Fruit fly (Drosophila melanogaster) Kc167 (cell line): ENCODE results near the gene CG9682.

ENCODE experiments used
- Myc ChIP-seq: fragments of >200 bp; optimal IDR thresholded peaks from 2 replicates; lab custom pipeline; 2017; ENCODE audit warnings: missing external identifiers
- Sin3A ChIP-seq: fragments of >200 bp; optimal IDR thresholded peaks from 2 replicates; lab custom pipeline; 2018; ENCODE audit warnings: missing external identifiers
- h ChIP-seq: fragments of >200 bp; optimal IDR thresholded peaks from 3 replicates; lab custom pipeline; 2018; ENCODE audit warnings: missing external identifiers
- insv ChIP-seq: fragments of >200 bp; optimal IDR thresholded peaks from 3 replicates; lab custom pipeline; 2018; ENCODE audit warnings: missing external identifiers
- psq ChIP-seq: fragments of >200 bp; optimal IDR thresholded peaks from 2 replicates; lab custom pipeline; 2017; ENCODE audit warnings: missing external identifiers
- ttk ChIP-seq: sonication (Bioruptor generic); optimal IDR thresholded peaks from 2 replicates; lab custom pipeline; 2017; ENCODE audit warnings: missing external identifiers

CG9682 gene

dm6 chr3R:30263708-30264107 lies 13.0 kb downstream of the CG9682 start:
- TF ChIP-seq Myc (lab: Kevin White, UChicago) (no peak), ttk (lab: Kevin White, UChicago) (no peak)

DNA sequence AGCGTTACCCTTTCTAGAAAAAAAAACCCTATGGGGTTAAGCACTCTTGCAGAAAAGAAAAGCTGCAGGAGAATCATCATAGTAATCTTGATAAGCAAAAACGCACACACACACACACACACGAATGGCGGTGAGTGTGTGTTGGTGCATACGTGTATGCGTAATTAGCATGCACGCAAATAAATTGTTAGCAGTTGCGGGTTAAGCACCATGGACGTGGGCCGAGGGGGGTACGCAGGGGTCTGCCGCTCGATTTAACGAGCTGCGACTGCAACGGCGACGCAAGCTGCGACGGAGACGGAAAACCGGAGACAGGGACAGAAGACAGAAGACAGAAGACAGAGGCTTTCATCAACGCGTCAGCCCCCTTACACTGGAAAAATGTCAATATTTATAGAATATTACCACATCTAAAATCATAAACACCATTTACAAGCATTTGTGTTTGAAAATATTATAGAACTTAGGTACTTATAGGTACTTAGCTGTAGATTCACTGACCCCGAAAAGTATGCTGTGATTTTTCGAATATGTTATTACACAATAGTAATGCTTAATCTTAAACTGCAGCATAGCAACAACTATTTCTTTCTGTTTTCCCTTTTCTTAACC lies 14.0 kb downstream of the CG9682 start:
- TF ChIP-seq Myc (lab: Kevin White, UChicago), result no peak
- TF ChIP-seq ttk (lab: Kevin White, UChicago), result no peak
- TF ChIP-seq h (lab: Kevin White, UChicago), result no peak

- TF ChIP-seq insv, result no peak
- TF ChIP-seq ttk (lab: Kevin White, UChicago), result no peak
- TF ChIP-seq psq (lab: Kevin White, UChicago), result no peak
- no peak for TF ChIP-seq h (lab: Kevin White, UChicago)
- TF ChIP-seq Sin3A (lab: Kevin White, UChicago), result no peak
- TF ChIP-seq Myc (lab: Kevin White, UChicago), result no peak
Measured at dm6 chr3R:30265420-30265819, 14.7 kb downstream of the CG9682 start.

- no peak for TF ChIP-seq h (lab: Kevin White, UChicago)
- no peak for TF ChIP-seq Sin3A (lab: Kevin White, UChicago)
- TF ChIP-seq insv, result no peak
- no peak for TF ChIP-seq Myc (lab: Kevin White, UChicago)
- no peak for TF ChIP-seq ttk (lab: Kevin White, UChicago)
- no peak for TF ChIP-seq psq (lab: Kevin White, UChicago)
Measured at dm6 chr3R:30268733-30269132, 18.0 kb downstream of the CG9682 start.

DNA sequence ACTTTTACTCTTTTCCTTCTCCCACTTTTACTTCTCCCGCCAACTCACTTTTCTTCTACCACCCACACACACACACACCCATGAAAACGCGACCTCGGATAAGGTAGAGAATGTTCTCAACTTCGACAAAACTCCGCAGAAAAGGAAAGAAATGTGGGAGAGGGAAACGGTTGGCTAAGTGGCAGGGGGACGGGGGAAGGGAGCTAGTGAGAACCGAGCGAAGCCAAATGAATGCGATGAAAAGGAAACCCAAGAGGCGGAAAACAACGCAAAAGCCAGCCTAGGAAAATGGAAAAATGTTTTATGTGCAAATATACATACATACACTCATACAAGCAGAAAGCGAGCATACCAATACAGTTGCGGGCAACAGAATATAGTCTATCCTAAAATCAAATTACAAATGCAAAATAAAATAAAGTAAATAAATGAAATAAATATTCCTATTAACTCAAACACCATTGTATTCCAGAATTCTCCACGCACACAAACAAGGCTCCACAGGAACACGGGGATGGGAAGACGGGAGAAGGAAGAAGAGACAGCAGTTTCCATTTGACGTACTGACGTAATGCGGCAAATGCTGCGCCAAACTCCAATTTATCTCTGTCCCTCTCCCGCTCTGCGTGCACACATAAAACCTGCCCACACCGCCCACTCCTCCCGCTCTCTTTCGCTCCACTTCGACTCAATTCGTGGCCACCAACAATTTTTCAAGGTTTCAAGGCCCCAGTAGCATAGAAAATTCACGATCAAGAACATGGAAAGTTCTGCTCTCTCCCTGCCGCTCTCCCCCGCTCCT lies 19.8 kb downstream of the CG9682 start:
- no peak for TF ChIP-seq insv
- no peak for TF ChIP-seq ttk (lab: Kevin White, UChicago)
- TF ChIP-seq h (lab: Kevin White, UChicago), result no peak
- TF ChIP-seq psq (lab: Kevin White, UChicago), result no peak
- no peak for TF ChIP-seq Myc (lab: Kevin White, UChicago)
- TF ChIP-seq Sin3A (lab: Kevin White, UChicago), result no peak

DNA sequence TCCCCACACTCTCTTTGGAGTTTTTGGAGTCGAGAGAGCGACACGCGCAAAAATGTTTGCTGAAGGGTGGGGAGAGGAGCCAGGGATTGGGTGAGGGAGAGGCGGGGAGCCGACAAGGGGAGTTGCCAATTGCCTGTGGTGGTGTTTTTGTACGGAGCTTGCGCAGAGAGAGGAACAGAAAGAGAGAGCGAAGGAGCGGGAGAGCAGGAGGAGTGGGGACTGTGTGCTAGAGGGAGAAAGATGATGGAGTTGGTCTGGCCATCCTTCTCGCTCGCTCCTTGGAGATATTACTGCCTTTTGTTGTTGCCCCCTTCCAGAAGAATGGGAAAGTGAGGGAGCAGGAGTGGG lies 20.4 kb downstream of the CG9682 start:
- no peak for TF ChIP-seq Myc (lab: Kevin White, UChicago)
- no peak for TF ChIP-seq Sin3A (lab: Kevin White, UChicago)
- no peak for TF ChIP-seq insv
- no peak for TF ChIP-seq h (lab: Kevin White, UChicago)
- TF ChIP-seq psq (lab: Kevin White, UChicago), result no peak
- TF ChIP-seq ttk (lab: Kevin White, UChicago), result no peak

- TF ChIP-seq psq (lab: Kevin White, UChicago) (no peak), insv (no peak), Myc (lab: Kevin White, UChicago) (no peak), ttk (lab: Kevin White, UChicago) (no peak), Sin3A (lab: Kevin White, UChicago) (no peak), h (lab: Kevin White, UChicago) (no peak)
Measured at dm6 chr3R:30272176-30272857, 21.6 kb downstream of the CG9682 start.

DNA sequence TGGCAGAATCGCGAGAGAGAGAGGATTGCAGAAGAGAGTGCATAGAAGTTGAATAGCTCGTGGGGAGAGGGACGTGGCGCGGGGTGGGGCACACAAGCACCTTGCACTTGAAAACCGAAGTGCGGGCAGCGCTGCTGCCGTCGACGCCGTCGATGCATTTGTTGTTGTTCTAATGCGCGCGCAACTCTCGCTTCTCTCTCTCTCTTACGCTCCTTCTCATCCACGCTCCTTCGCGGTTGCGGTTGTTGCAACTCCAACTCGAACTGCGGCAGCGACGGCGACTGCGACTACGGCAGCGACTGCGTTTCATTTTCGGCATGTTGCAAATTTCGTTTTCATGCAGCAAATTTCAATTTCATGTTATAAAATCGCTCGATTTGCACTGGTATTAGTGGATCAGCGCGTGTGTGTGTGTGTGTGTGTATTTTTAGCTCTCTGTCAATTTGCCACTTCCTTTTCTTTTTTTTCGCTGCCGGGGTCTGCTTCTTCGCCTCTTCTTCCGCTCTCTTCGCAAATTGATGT lies 22.2 kb downstream of the CG9682 start:
- no peak for TF ChIP-seq h (lab: Kevin White, UChicago)
- no peak for TF ChIP-seq psq (lab: Kevin White, UChicago)
- TF ChIP-seq ttk (lab: Kevin White, UChicago), result no peak
- TF ChIP-seq Sin3A (lab: Kevin White, UChicago), result no peak
- TF ChIP-seq Myc (lab: Kevin White, UChicago), result no peak
- TF ChIP-seq insv, result no peak

DNA sequence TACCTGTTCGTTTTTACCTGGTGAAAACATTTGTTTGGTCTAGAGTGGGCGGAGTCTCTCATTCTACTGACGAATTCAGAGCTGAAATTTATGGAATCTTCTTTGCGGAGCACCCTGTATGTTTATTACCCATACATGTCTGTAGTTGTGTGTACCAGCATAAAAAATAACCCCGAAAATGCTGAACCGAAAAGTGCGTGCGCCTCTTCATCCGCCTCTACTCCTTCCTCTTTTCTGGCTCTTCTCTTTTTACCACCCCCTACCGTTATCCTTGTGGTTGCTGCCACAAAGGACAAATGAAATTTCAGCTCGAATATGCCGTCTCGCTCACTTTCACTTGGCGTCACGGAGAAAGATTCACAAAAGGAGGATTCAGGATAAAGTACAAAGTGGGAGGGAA lies 23.2 kb downstream of the CG9682 start:
- TF ChIP-seq h (lab: Kevin White, UChicago), result no peak
- TF ChIP-seq psq (lab: Kevin White, UChicago), result no peak
- TF ChIP-seq ttk (lab: Kevin White, UChicago), result no peak
- TF ChIP-seq insv, result no peak
- TF ChIP-seq Sin3A (lab: Kevin White, UChicago), result no peak
- no peak for TF ChIP-seq Myc (lab: Kevin White, UChicago)

dm6 chr3R:30275970-30276369 lies 25.2 kb downstream of the CG9682 start:
- TF ChIP-seq psq (lab: Kevin White, UChicago) (no peak), h (lab: Kevin White, UChicago) (no peak), Sin3A (lab: Kevin White, UChicago) (no peak), ttk (lab: Kevin White, UChicago) (no peak), Myc (lab: Kevin White, UChicago) (no peak), insv (no peak)

DNA sequence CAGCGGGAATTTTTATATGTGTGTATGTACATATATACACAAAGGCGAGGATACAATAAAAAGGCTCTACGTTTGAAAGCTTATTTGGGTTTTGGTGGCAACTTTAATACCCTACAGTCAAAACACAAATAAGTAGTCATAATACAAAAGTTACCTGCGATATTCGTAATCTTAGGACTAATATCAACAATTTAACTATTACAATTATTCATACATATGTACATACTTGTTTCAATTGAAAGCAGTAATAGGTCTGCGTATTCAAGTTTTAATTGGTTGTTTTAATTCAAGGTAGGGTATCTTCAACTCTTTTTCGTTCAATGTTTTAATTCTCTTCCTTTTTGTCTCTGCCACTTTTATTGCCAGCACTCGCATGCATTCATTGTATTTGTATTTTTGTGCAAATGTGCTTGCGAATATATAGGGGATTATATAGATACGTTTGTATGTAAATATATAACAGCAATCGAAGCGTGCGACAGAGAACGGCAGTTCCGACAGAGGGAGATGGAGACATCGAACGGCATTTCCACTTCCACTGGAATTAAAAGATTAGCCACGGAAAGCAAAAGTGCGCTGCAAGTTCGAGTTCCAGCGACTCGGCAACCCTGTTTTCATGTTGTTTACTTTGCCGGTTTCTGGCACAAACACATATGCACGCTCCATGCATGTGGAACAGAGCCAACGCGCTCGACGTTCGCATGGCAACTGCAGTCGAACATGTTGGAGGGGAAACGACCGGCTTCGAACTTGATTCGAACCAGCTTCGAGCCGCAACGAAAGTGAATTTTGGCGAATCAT lies 26.0 kb downstream of the CG9682 start:
- TF ChIP-seq Myc (lab: Kevin White, UChicago) (no peak), insv (no peak), Sin3A (lab: Kevin White, UChicago) (no peak), ttk (lab: Kevin White, UChicago) (no peak), h (lab: Kevin White, UChicago) (no peak), psq (lab: Kevin White, UChicago) (no peak)
